Worm (Caenorhabditis elegans): ENCODE data around the gene col-103.

The col-103 gene

ce11 chrIV:768312-768711 lies 4.8 kb upstream of the col-103 start, which contains the start of gene F56B3.2:
F56B3.2 (minus strand) TSS chrIV:768584.
- TF ChIP-seq blmp-1 (tag; optimal IDR thresholded peaks at IDR 0.05) (peak; percentile 100), nhr-237 (tag; optimal IDR thresholded peaks at IDR 0.05) (no peak)

- no peak for TF ChIP-seq nhr-237 (tag; optimal IDR thresholded peaks at IDR 0.05)
- TF ChIP-seq efl-1 (optimal IDR thresholded peaks at IDR 0.05): no peak
- TF ChIP-seq efl-1 (GFP tag; optimal IDR thresholded peaks at IDR 0.05 in 1 of 2): peak in 1 of 2 experiments; percentile 83
These were observed 747 bp downstream of the col-103 start for ce11 chrIV:762486-763376.

DNA sequence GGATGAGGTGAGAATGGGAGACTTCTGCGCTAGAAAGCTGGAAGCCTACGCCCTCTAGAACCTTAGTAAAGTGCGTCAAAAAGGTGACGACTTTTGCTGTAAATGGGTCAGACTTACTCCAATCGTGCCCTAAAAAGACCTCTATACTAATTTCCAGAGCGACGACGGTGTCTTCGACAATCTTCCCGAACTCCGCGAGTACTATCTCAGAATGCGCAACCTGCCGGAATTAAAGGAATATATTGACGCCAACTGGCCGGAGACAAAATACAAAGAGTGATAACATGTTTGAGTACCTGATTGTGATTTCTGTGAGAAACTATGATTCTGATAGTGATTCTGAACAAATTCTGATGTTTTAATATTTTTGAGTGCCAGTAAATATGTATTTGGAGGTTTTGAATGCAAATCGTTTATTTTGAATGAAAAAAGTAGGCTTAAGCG lies 1.4 kb downstream of the col-103 start:
- TF ChIP-seq unc-62 (GFP tag; optimal IDR thresholded peaks at IDR 0.05): no peak
- TF ChIP-seq nhr-90 (tag; optimal IDR thresholded peaks at IDR 0.05; ENCODE audit: poor library complexity): peak; percentile 36
- TF ChIP-seq nhr-237 (tag; optimal IDR thresholded peaks at IDR 0.05): no peak
- TF ChIP-seq alr-1 (tag; optimal IDR thresholded peaks at IDR 0.05; ENCODE audit: borderline replicate concordance): no peak
- TF ChIP-seq C34B4.2 (tag; optimal IDR thresholded peaks at IDR 0.05): no peak
- no peak for TF ChIP-seq unc-86 (tag; optimal IDR thresholded peaks at IDR 0.05)
- no peak for TF ChIP-seq egl-27 (tag; optimal IDR thresholded peaks at IDR 0.05)
- TF ChIP-seq ceh-88 (GFP tag; IDR thresholded peaks at IDR 0.05): no peak
- peak; percentile 11 to 32 for TF ChIP-seq efl-1 (optimal IDR thresholded peaks at IDR 0.05)
- no peak for TF ChIP-seq efl-1 (GFP tag; optimal IDR thresholded peaks at IDR 0.05 in 1 of 2)
- TF ChIP-seq ets-5 (GFP tag; IDR thresholded peaks at IDR 0.05): no peak
- no peak for TF ChIP-seq jun-1 (tag; optimal IDR thresholded peaks at IDR 0.05)
- TF ChIP-seq tlp-1 (tag; optimal IDR thresholded peaks at IDR 0.05): no peak
- no peak for TF ChIP-seq mep-1 (tag; optimal IDR thresholded peaks at IDR 0.05)
- TF ChIP-seq aha-1 (tag; optimal IDR thresholded peaks at IDR 0.05): no peak
- TF ChIP-seq dpl-1 (GFP tag; optimal IDR thresholded peaks at IDR 0.05): no peak
- TF ChIP-seq ama-1 (optimal IDR thresholded peaks at IDR 0.05): peak; percentile 12
- TF ChIP-seq nhr-84 (tag; optimal IDR thresholded peaks at IDR 0.05): no peak
- TF ChIP-seq zag-1 (tag; optimal IDR thresholded peaks at IDR 0.05): no peak
- peak; percentile 69 for TF ChIP-seq nhr-71 (tag; optimal IDR thresholded peaks at IDR 0.05)
- TF ChIP-seq ztf-4 (tag; optimal IDR thresholded peaks at IDR 0.05): no peak
- no peak for TF ChIP-seq mef-2 (tag; optimal IDR thresholded peaks at IDR 0.05)
- TF ChIP-seq nhr-47 (tag; optimal IDR thresholded peaks at IDR 0.05): peak; percentile 33
- TF ChIP-seq grh-1 (GFP tag; IDR thresholded peaks at IDR 0.05): peak; percentile 53; the same call in 1 of the 2 replicates
- TF ChIP-seq isw-1 (GFP tag; IDR thresholded peaks at IDR 0.05): no peak
- peak in 2 of 6 experiments; percentile 28 to 31 for TF ChIP-seq elt-3 (tag; optimal IDR thresholded peaks at IDR 0.05)
- TF ChIP-seq efl-3 (GFP tag; optimal IDR thresholded peaks at IDR 0.05): no peak
- TF ChIP-seq elt-2 (tag; optimal IDR thresholded peaks at IDR 0.05): no peak
- TF ChIP-seq pqm-1 (tag; optimal IDR thresholded peaks at IDR 0.05): no peak
- no peak for TF ChIP-seq lin-39 (tag; optimal IDR thresholded peaks at IDR 0.05)
- no peak for TF ChIP-seq pax-3 (tag; optimal IDR thresholded peaks at IDR 0.05)
- peak; percentile 5 for TF ChIP-seq rnt-1 (tag; optimal IDR thresholded peaks at IDR 0.05)
- no peak for TF ChIP-seq lir-3 (tag; optimal IDR thresholded peaks at IDR 0.05; ENCODE audit: poor library complexity)
- TF ChIP-seq nhr-85 (tag): peak; percentile 88
- peak; percentile 13 for TF ChIP-seq fos-1 (tag; optimal IDR thresholded peaks at IDR 0.05)
- TF ChIP-seq fkh-4 (tag; optimal IDR thresholded peaks at IDR 0.05; ENCODE audit: borderline replicate concordance): no peak
- TF ChIP-seq lin-13 (GFP tag; optimal IDR thresholded peaks at IDR 0.05): no peak
- no peak for TF ChIP-seq lin-15B (tag; optimal IDR thresholded peaks at IDR 0.05)
- peak; percentile 35; the same call in 1 of the 2 replicates for TF ChIP-seq nhr-19 (GFP tag; conservative IDR thresholded peaks at IDR 0.05)
- no peak for TF ChIP-seq nhr-28 (tag; optimal IDR thresholded peaks at IDR 0.05)
- TF ChIP-seq nhr-11 (tag; optimal IDR thresholded peaks at IDR 0.05): no peak
- TF ChIP-seq ceh-8 (GFP tag; optimal IDR thresholded peaks at IDR 0.05): no peak
- TF ChIP-seq vab-15 (tag; optimal IDR thresholded peaks at IDR 0.05): no peak
- TF ChIP-seq zip-4 (GFP tag; optimal IDR thresholded peaks at IDR 0.05): no peak
- no peak for TF ChIP-seq ceh-63 (GFP tag; optimal IDR thresholded peaks at IDR 0.05)

Measured in whole organism, L1 larva.